Worm (Caenorhabditis elegans) whole organism, midembryonic: Measurements from ENCODE around the gene fbxa-6.

Experiments used
- cog-1 ChIP-seq: sonication (generic microtip); optimal IDR thresholded peaks from 2 replicates; lab custom pipeline; 2016; ENCODE audit warnings: missing genetic modification characterization, missing compliant biosample characterization
- flt-1 ChIP-seq: fragments of 200-800 bp; sonication (Bioruptor generic); IDR thresholded peaks from 2 replicates; pipeline ENCODE4 v1.3.6; 2022; ENCODE audit warnings: missing genetic modification characterization, missing compliant biosample characterization
- ztf-29 ChIP-seq: fragments of 200-800 bp; sonication (Bioruptor generic); IDR thresholded peaks from 2 replicates; pipeline ENCODE4 v1.3.6; 2022; ENCODE audit warnings: missing genetic modification reagents, missing genetic modification characterization, missing compliant biosample characterization

DNA sequence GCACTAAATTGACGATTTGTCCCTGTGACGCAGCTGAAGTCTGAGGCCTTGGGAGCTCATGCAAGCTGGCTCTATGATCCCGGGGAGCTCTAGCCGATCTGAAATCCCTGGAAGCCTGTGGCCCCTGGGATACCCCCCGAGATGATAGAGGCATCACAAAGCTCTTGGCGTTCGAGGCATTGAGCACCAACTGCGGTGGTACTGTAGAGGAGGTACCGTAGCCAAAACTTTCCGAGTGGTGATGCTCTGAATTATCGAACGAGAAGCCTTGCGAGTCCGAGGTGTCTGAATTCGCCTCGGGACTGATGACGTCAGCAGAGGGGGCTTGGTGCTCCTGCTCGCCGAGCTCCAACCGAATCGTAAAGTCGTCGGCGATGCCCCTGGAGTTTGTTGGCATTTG is 18.4 kb upstream of the fbxa-6 start:
- TF ChIP-seq flt-1 (GFP tag; lab: Robert Waterston, UW) (no peak), ztf-29 (no peak), cog-1 (no peak)
